Fruit fly (Drosophila melanogaster): Measurements from ENCODE around the gene Bfc.
"Not testable (repeated sequence)": the region's sequence is repeated elsewhere in the genome, so short reads cannot be mapped to it uniquely, and the experiment has no call there.

Gene Bfc

DNA sequence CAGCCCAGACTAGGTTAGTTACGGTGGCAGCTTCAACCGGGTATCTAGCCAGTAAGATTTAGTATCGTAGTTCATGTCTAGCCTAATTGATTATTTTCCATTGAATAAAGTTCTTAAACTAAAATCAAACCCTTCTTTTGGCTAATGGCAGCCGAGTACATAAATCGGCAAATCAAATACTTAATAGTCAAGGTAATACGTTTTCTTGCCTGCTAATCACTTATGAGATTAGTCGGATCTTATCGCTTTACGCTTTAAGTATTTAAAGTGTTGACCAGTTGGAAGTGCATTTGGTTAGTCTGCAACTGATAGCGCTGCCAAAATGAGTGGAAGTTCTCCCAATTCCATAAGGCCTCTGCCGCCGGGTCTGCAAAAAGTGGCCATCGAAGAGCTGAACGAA lies 17.9 kb upstream of the Bfc start, which contains the start of gene CG33965:
TSS of gene CG33965 (plus strand) at position 301 of the 400 bp plus-strand sequence.
- no peak for TF ChIP-seq Sin3A (optimal IDR thresholded peaks at IDR 0.05)
- no peak for TF ChIP-seq insv (optimal IDR thresholded peaks at IDR 0.05)
- TF ChIP-seq h (optimal IDR thresholded peaks at IDR 0.05): no peak
- no peak for TF ChIP-seq ttk (optimal IDR thresholded peaks at IDR 0.05)
- TF ChIP-seq psq (optimal IDR thresholded peaks at IDR 0.05): no peak
- TF ChIP-seq Myc (optimal IDR thresholded peaks at IDR 0.05): no peak

DNA sequence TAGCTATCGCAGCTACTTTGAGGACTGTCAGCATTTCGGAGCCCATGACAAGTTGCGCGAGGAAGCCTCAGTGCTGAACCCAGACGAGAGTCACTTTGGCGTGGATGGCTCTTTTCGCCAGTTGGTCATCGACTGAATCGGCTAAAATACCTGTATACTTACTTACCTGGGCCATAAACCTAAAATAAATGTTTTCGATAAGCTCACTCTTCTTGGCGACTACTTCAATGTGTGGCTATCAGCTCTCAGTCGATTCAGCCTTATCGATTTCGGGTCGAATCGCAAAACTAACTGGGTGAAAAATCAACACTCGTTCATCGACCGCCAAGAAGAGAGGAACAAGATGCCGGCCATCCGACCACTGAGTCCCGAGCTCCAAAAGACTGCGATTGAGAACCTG lies 16.7 kb upstream of the Bfc start, which contains the start of gene CG33966:
TSS of gene CG33966 (plus strand) at position 301 of the 400 bp plus-strand sequence.
- TF ChIP-seq h (optimal IDR thresholded peaks at IDR 0.05) (no peak), ttk (optimal IDR thresholded peaks at IDR 0.05) (no peak), Sin3A (optimal IDR thresholded peaks at IDR 0.05) (no peak), insv (optimal IDR thresholded peaks at IDR 0.05) (no peak), Myc (optimal IDR thresholded peaks at IDR 0.05) (no peak), psq (optimal IDR thresholded peaks at IDR 0.05) (no peak)

DNA sequence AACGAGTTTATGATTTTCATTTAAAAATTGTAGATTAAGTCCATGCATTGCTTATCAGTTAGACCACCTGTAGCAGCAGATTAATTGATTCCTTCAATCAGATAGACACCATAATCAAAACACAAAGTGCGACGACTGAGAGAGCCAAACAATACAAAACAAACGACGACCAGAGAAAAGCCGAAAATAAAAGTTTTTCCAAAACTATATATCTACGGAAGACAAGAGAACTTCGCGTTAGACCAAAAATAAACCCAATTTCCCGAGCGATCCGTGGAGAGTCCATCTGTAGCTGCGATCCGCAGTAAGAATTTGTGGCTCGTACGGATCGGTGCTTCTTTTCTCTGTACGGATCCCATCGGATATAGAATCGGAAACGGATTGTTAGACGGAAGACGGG lies 15.1 kb upstream of the Bfc start, which contains the start of gene galene:
TSS of gene galene (plus strand) at position 301 of the 400 bp plus-strand sequence.
- no peak for TF ChIP-seq Sin3A (optimal IDR thresholded peaks at IDR 0.05)
- TF ChIP-seq ttk (optimal IDR thresholded peaks at IDR 0.05): no peak
- TF ChIP-seq insv (optimal IDR thresholded peaks at IDR 0.05): no peak
- no peak for TF ChIP-seq h (optimal IDR thresholded peaks at IDR 0.05)
- no peak for TF ChIP-seq Myc (optimal IDR thresholded peaks at IDR 0.05)
- TF ChIP-seq psq (optimal IDR thresholded peaks at IDR 0.05): no peak

DNA sequence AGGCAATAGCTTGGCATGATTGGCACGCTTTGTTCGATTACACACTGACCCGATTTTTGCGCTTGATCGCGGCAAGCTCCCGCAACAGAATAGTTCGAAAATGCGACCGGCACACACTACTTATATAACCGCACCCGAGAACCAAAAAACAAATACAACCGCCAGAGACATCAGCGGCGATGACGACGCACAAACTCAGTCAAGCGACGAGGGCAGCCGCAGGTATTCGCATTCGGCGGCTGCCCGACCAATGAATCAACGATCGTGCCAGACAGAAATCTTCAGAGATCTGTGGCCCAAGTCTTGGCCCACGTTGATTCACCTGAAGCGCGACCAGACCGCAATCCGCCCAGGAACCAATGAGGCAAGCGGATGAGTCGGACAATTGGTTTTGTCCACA lies 12.3 kb upstream of the Bfc start, which contains the start of gene CG9192:
TSS of gene CG9192 (minus strand) at position 101 of the 400 bp plus-strand sequence.
- TF ChIP-seq psq (optimal IDR thresholded peaks at IDR 0.05): no peak
- no peak for TF ChIP-seq insv (optimal IDR thresholded peaks at IDR 0.05)
- no peak for TF ChIP-seq Myc (optimal IDR thresholded peaks at IDR 0.05)
- no peak for TF ChIP-seq ttk (optimal IDR thresholded peaks at IDR 0.05)
- TF ChIP-seq Sin3A (optimal IDR thresholded peaks at IDR 0.05): no peak
- no peak for TF ChIP-seq h (optimal IDR thresholded peaks at IDR 0.05)

DNA sequence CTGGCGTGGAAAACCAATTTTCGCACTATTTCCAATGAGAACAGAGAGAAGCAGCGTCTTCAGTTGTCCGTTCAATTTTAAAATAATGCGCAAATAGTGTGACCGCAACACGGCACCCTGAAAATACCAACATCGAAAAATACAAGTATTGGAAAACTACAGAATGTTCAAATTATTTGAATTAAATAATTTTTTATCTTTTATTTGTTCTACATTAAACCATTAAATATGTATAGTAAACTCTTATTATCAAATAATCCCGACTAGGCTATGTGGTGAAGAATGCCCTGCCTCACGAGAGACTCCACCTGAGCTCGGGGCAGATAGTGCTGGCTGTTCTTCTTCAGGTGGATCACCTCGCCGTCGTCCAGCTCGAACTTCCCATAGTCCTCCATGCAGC lies 4.7 kb upstream of the Bfc start, which contains the start of gene Klp61F:
TSS of gene Klp61F (minus strand) at position 101 of the 400 bp plus-strand sequence.
- not testable (repeated sequence) for TF ChIP-seq Sin3A, insv, psq (optimal IDR thresholded peaks at IDR 0.05)

DNA sequence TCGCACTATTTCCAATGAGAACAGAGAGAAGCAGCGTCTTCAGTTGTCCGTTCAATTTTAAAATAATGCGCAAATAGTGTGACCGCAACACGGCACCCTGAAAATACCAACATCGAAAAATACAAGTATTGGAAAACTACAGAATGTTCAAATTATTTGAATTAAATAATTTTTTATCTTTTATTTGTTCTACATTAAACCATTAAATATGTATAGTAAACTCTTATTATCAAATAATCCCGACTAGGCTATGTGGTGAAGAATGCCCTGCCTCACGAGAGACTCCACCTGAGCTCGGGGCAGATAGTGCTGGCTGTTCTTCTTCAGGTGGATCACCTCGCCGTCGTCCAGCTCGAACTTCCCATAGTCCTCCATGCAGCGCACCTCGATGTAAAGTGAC lies 3.7 kb upstream of the Bfc start, which contains the start of gene CG32318:
TSS of gene CG32318 (minus strand) at position 101 of the 400 bp plus-strand sequence.
- not testable (repeated sequence) for TF ChIP-seq insv, h, Sin3A (optimal IDR thresholded peaks at IDR 0.05)

DNA sequence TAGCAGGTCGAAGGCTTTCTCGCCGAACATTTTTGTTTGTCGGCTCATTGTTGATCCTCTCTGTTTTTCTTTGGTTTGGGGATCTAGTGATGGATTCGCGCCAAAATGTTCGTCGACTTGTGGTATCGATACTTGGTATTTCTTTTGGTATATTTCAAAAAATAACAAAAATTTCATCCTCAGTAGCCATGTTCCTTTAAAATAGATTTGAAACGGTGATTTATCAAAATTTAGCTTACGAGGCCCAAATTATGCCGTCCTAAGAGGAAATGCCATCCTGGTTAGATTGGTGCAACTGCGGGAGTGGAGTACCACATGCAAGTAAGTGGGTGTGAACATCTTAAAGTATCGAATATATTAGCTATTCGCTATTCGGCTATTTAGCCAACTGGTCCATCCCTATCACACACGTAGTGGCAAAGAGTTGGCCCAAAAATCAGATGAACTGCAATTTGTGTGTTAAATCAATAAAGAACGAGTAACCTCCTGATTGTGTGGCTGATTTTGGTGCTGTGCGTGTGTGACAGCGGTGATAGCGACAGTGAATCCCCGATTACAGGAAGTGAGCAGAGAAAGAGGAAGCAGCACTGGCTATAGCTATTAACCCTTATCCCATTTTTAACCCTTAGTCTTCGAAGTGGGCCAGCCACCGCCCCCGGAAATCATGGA lies 2.7 kb upstream of the Bfc start, which contains the start of the genes Psf1 and Sac1:
TSS of gene Psf1 (minus strand) at position 51 of the 669 bp plus-strand sequence.
TSS of gene Sac1 (plus strand) at position 191 of the 669 bp plus-strand sequence.
- no peak for TF ChIP-seq insv (optimal IDR thresholded peaks at IDR 0.05)
- TF ChIP-seq psq (optimal IDR thresholded peaks at IDR 0.05): no peak
- TF ChIP-seq ttk (optimal IDR thresholded peaks at IDR 0.05): no peak
- TF ChIP-seq Sin3A (optimal IDR thresholded peaks at IDR 0.05): no peak

DNA sequence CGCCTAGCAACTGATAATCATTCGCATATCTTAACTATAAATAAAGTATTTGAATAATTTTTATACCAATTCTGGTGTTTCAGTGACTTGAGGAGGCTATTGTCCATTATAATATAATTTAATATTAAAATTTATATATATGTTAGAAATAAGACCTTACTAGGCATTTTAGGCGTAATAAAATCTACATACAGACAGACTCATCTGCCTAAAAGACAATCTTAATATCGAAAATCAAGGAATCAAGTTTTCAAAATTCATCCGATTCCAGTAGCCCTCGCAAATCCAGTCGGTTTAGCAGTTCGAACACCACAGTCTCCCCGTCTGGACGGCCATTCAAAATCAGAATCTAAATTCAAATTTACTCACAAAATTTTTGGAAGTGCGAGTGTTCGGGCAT lies 1.2 kb downstream of the Bfc start, which contains the start of the genes CG9130 and CG9133:
TSS of gene CG9130 (plus strand) at position 301 of the 400 bp plus-strand sequence.
TSS of gene CG9133 (plus strand) at position 301 of the 400 bp plus-strand sequence.
- no peak for TF ChIP-seq psq (optimal IDR thresholded peaks at IDR 0.05)
- TF ChIP-seq insv (optimal IDR thresholded peaks at IDR 0.05): no peak
- no peak for TF ChIP-seq Sin3A (optimal IDR thresholded peaks at IDR 0.05)
- TF ChIP-seq h (optimal IDR thresholded peaks at IDR 0.05): no peak
- TF ChIP-seq Myc (optimal IDR thresholded peaks at IDR 0.05): no peak

DNA sequence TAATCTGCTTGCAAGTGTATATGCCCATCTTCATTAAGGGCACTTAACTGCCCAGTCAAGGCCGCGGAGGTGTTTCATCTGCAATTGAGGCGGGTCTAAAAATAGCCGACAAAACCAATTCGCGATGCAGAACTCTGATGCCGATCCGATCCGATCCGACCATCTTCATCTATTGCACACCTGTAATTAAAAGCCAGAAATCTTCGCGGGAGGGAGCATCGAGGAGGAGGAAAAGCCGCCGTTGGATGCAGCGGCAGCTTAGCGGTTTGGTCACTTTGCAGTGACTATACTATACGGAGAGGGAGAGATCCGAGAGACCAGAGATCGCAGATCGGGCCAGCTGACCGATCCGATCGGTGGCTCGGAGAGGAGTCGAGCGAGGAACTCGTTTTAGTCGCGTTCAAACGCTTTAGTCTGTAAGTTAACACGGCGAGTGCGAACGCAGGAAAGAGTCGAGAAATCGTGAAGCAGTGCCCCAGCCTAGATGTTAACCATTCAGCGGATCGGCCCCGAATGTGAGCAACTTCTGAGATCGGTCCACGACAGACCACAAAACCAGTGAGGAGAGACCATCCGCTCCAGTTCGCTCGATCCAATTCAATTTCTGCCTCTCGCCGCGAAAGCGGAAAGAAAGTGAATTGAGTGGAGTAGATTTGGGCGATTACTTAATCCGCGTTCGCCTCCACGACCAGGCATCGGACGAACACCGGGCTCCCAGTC lies 5.7 kb downstream of the Bfc start, which contains the start of gene tfc:
TSS of gene tfc (plus strand) at position 389 of the 720 bp plus-strand sequence.
- TF ChIP-seq Myc (optimal IDR thresholded peaks at IDR 0.05) (no peak), psq (optimal IDR thresholded peaks at IDR 0.05) (no peak), ttk (optimal IDR thresholded peaks at IDR 0.05) (no peak), insv (optimal IDR thresholded peaks at IDR 0.05) (no peak), Sin3A (optimal IDR thresholded peaks at IDR 0.05) (no peak), h (optimal IDR thresholded peaks at IDR 0.05) (no peak)

DNA sequence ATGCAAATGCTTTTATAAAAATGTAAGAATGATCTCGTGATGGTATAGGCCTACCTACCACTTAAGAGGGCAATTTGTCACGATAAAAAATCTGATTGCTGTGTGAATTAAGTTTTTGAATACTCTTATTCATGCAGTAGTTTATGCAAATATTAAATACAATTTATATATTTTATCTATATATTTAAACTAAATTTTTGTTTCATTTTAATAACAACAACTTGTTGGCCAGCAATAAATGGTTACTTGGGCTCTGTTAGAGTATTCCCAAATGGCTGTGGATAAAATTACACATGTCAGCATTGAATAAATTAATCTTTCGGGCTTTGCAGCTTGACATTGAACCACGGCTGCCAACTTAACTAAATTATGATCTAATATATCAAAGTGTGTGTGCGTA lies 8.1 kb downstream of the Bfc start:
- TF ChIP-seq insv (optimal IDR thresholded peaks at IDR 0.05) (no peak), Sin3A (optimal IDR thresholded peaks at IDR 0.05) (no peak), Myc (optimal IDR thresholded peaks at IDR 0.05) (no peak), h (optimal IDR thresholded peaks at IDR 0.05) (no peak)

DNA sequence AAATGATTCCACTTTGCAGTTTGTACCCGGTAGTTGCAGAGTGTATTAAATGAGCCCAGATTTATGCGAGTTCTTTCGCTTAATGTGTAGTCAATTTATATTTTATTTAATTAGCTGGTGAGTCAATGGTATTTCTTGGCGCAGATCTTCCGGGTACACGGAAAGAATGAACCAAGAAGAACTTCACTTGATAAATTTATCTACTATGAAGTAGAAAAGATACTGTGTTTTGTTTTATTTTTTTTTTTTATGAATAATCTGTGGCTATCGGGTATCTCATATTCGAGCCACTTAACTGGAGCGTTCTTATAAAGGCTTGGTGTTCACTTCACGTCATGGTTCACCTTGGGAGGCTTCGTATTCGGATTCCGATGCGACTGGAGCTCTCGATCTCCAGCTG lies 14.5 kb downstream of the Bfc start:
- TF ChIP-seq insv (optimal IDR thresholded peaks at IDR 0.05) (no peak), psq (optimal IDR thresholded peaks at IDR 0.05) (no peak)

DNA sequence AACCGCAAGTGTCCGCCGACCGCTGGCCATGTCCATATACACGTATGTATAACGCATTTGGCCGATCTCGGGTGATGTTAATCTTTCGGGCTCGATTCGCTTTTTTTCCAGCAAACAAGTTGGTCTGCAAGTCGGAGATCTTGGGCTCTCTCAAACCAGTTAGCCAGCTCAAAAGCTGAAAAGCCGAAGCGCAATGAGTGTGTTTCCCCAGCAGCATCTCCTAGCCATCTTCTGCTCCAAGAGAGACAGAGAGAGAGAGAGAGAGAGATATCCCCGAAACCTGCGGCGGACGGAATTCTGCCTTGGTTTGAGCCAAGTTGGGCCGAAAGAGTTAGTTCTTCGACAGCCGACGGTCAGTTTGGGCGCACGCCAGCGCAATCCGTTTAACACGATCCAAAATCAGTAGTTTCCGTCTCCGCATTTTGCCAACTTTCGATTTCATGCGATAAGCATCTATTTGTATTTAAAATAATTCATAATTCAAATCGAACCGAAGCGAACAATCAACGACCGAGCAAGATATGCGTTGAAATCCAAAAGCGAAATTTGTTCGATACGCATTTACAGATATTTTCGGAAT lies 15.0 kb downstream of the Bfc start:
- no peak for TF ChIP-seq Myc (optimal IDR thresholded peaks at IDR 0.05)
- no peak for TF ChIP-seq insv (optimal IDR thresholded peaks at IDR 0.05)
- TF ChIP-seq ttk (optimal IDR thresholded peaks at IDR 0.05): no peak
- TF ChIP-seq psq (optimal IDR thresholded peaks at IDR 0.05): no peak
- TF ChIP-seq Sin3A (optimal IDR thresholded peaks at IDR 0.05): no peak
- TF ChIP-seq h (optimal IDR thresholded peaks at IDR 0.05): no peak

All from Kc167 (cell line).